Worm (Caenorhabditis elegans) whole organism, L4 larva: ENCODE data around the gene cyk-3.

Experiments used
- F10B5.3 ChIP-seq: sonication (generic microtip); optimal IDR thresholded peaks from 2 replicates; lab custom pipeline; 2016; ENCODE audit warnings: mild to moderate bottlenecking, missing genetic modification characterization, missing compliant biosample characterization
- F26F4.8 ChIP-seq: fragments of 200-800 bp; sonication (Bioruptor generic); conservative IDR thresholded peaks from 2 replicates; pipeline ENCODE4 v1.3.6; 2022; ENCODE audit warnings: missing genetic modification characterization, missing compliant biosample characterization
- F44E2.7 ChIP-seq: fragments of 200-800 bp; sonication (Bioruptor generic); IDR thresholded peaks from 2 replicates; pipeline ENCODE4 v2.1.2; 2022; ENCODE audit warnings: missing genetic modification characterization, missing compliant biosample characterization
- F49E8.2 ChIP-seq: sonication (generic microtip); optimal IDR thresholded peaks from 2 replicates; lab custom pipeline; 2016; ENCODE audit warnings: missing compliant biosample characterization, mild to moderate bottlenecking, missing genetic modification characterization, borderline replicate concordance
- T20F7.1 ChIP-seq: fragments of 200-800 bp; sonication (Bioruptor generic); optimal IDR thresholded peaks from 2 replicates; lab custom pipeline; 2018; ENCODE audit warnings: mild to moderate bottlenecking, missing genetic modification characterization, missing compliant biosample characterization
- Y5F2A.4 ChIP-seq: fragments of 200-800 bp; sonication (Bioruptor generic); optimal IDR thresholded peaks from 2 replicates; lab custom pipeline; 2018; ENCODE audit warnings: mild to moderate bottlenecking, missing genetic modification characterization, missing compliant biosample characterization
- ZK546.5 ChIP-seq, 2 experiments: sonication (generic microtip); optimal IDR thresholded peaks; 2 replicates each; lab custom pipeline; 2017; ENCODE audit warnings: missing biosample characterization in 2 of 2, missing genetic modification characterization in 2 of 2
- aha-1 ChIP-seq: fragments of 150-350 bp; peaks from one replicate; lab custom pipeline; 2014; ENCODE audit warnings: missing biosample characterization, missing genetic modification characterization
- attf-4 ChIP-seq: sonication (generic microtip); optimal IDR thresholded peaks from 3 replicates; lab custom pipeline; 2017; ENCODE audit warnings: missing biosample characterization, missing genetic modification characterization
- ceh-28 ChIP-seq: fragments of 150-350 bp; optimal IDR thresholded peaks from 2 replicates; lab custom pipeline; 2014; ENCODE audit warnings: missing biosample characterization, missing genetic modification reagents, missing genetic modification characterization
- ceh-82 ChIP-seq: sonication (generic microtip); optimal IDR thresholded peaks from 2 replicates; lab custom pipeline; 2017; ENCODE audit warnings: missing biosample characterization, missing genetic modification characterization
- daf-8 ChIP-seq: fragments of 200-800 bp; sonication (Bioruptor generic); IDR thresholded peaks from 2 replicates; pipeline ENCODE4 v1.3.6; 2022; ENCODE audit warnings: missing genetic modification characterization, missing compliant biosample characterization
- dmd-9 ChIP-seq: fragments of 200-800 bp; sonication (Bioruptor generic); IDR thresholded peaks from 2 replicates; pipeline ENCODE4 v1.3.6; 2022; ENCODE audit warnings: missing genetic modification reagents, missing genetic modification characterization, missing compliant biosample characterization
- dpl-1 ChIP-seq: fragments of 150-350 bp; optimal IDR thresholded peaks from 2 replicates; lab custom pipeline; 2014; ENCODE audit warnings: missing biosample characterization, missing genetic modification reagents, missing genetic modification characterization
- hif-1 ChIP-seq, 2 experiments: sonication (generic microtip); optimal IDR thresholded peaks; 2 replicates each; lab custom pipeline; 2016 to 2017; ENCODE audit warnings: missing compliant biosample characterization in 2 of 2, missing genetic modification characterization in 2 of 2, missing genetic modification reagents in 2 of 2, missing genotype in 2 of 2, mild to moderate bottlenecking in 1 of 2
- hlh-30 ChIP-seq: sonication (generic microtip); optimal IDR thresholded peaks from 2 replicates; lab custom pipeline; 2017; ENCODE audit warnings: antibody characterized with exemption, mild to moderate bottlenecking, missing genetic modification characterization, missing compliant biosample characterization; ENCODE audit not compliant: insufficient read depth
- hmg-1.1 ChIP-seq: fragments of 200-800 bp; sonication (Bioruptor generic); IDR thresholded peaks from 2 replicates; pipeline ENCODE4 v1.3.6; 2022; ENCODE audit warnings: missing genetic modification reagents, missing genetic modification characterization, missing compliant biosample characterization
- lim-7 ChIP-seq: fragments of 200-800 bp; sonication (Bioruptor generic); IDR thresholded peaks from 2 replicates; pipeline ENCODE4 v1.3.6; 2022; ENCODE audit warnings: missing genetic modification characterization, missing compliant biosample characterization
- lin-1 ChIP-seq: fragments of 200-800 bp; sonication (Bioruptor generic); IDR thresholded peaks from 2 replicates; pipeline ENCODE4 v1.3.6; 2022; ENCODE audit warnings: missing genetic modification reagents, missing genetic modification characterization, missing compliant biosample characterization
- lin-13 ChIP-seq: fragments of 150-350 bp; optimal IDR thresholded peaks from 2 replicates; lab custom pipeline; 2014; ENCODE audit warnings: missing biosample characterization, missing genetic modification reagents, missing genetic modification characterization
- lin-29 ChIP-seq: fragments of 200-800 bp; sonication (Bioruptor generic); IDR thresholded peaks from 2 replicates; pipeline ENCODE4 v1.3.6; 2022; ENCODE audit warnings: missing genetic modification reagents, missing genetic modification characterization, missing compliant biosample characterization
- lin-38 ChIP-seq: fragments of 200-800 bp; sonication (Bioruptor generic); IDR thresholded peaks from 2 replicates; pipeline ENCODE4 v1.3.6; 2022; ENCODE audit warnings: missing genetic modification reagents, missing genetic modification characterization, missing compliant biosample characterization
- madf-5 ChIP-seq, 2 experiments: fragments of 200-800 bp; sonication (Bioruptor generic); IDR thresholded peaks; 2 replicates each; pipeline ENCODE4 v1.3.6; 2022; ENCODE audit warnings: missing compliant biosample characterization in 2 of 2, missing genetic modification characterization in 2 of 2
- madf-9 ChIP-seq: fragments of 200-800 bp; sonication (Bioruptor generic); conservative IDR thresholded peaks from 2 replicates; pipeline ENCODE4 v1.3.6; 2022; ENCODE audit warnings: missing genetic modification reagents, missing genetic modification characterization, missing compliant biosample characterization
- mdt-29 ChIP-seq: fragments of 200-800 bp; sonication (Bioruptor generic); IDR thresholded peaks from 2 replicates; pipeline ENCODE4 v1.3.6; 2022; ENCODE audit warnings: missing genetic modification reagents, missing genetic modification characterization, missing compliant biosample characterization
- mes-2 ChIP-seq: sonication (generic microtip); optimal IDR thresholded peaks from 2 replicates; lab custom pipeline; 2016; ENCODE audit warnings: missing genotype, mild to moderate bottlenecking, missing genetic modification characterization, missing compliant biosample characterization; ENCODE audit not compliant: poor library complexity, severe bottlenecking
- mxl-3 ChIP-seq: fragments of 200-800 bp; sonication (Bioruptor generic); optimal IDR thresholded peaks from 2 replicates; lab custom pipeline; 2018; ENCODE audit warnings: mild to moderate bottlenecking, missing genetic modification characterization, missing compliant biosample characterization
- nhr-111 ChIP-seq: fragments of 200-800 bp; sonication (Bioruptor generic); optimal IDR thresholded peaks from 2 replicates; lab custom pipeline; 2018; ENCODE audit warnings: mild to moderate bottlenecking, missing genetic modification characterization, missing compliant biosample characterization
- nhr-25 ChIP-seq: sonication (generic microtip); optimal IDR thresholded peaks from 2 replicates; lab custom pipeline; 2017; ENCODE audit warnings: missing genetic modification characterization, mild to moderate bottlenecking, missing compliant biosample characterization, antibody characterized with exemption, moderate library complexity, borderline replicate concordance; ENCODE audit not compliant: insufficient read depth
- nhr-28 ChIP-seq: fragments of 150-350 bp; optimal IDR thresholded peaks from 2 replicates; lab custom pipeline; 2014; ENCODE audit warnings: missing biosample characterization, missing genetic modification characterization
- nhr-6 ChIP-seq: fragments of 150-350 bp; optimal IDR thresholded peaks from 2 replicates; lab custom pipeline; 2014; ENCODE audit warnings: missing biosample characterization, missing genetic modification characterization
- set-16 ChIP-seq: fragments of 200-800 bp; sonication (Bioruptor generic); IDR thresholded peaks from 2 replicates; pipeline ENCODE4 v1.3.6; 2022; ENCODE audit warnings: missing genetic modification reagents, missing genetic modification characterization, missing compliant biosample characterization
- snpc-1.2 ChIP-seq: fragments of 200-800 bp; sonication (Bioruptor generic); IDR thresholded peaks from 2 replicates; pipeline ENCODE4 v1.3.6; 2022; ENCODE audit warnings: missing genetic modification reagents, missing genetic modification characterization, missing compliant biosample characterization
- spr-1 ChIP-seq: sonication (generic microtip); optimal IDR thresholded peaks from 2 replicates; lab custom pipeline; 2016; ENCODE audit warnings: mild to moderate bottlenecking, missing genetic modification characterization, missing compliant biosample characterization
- unc-130 ChIP-seq: sonication (generic microtip); optimal IDR thresholded peaks from 2 replicates; lab custom pipeline; 2016; ENCODE audit warnings: missing genetic modification reagents, missing genetic modification characterization, missing compliant biosample characterization
- unc-39 ChIP-seq: sonication (generic microtip); optimal IDR thresholded peaks from 2 replicates; lab custom pipeline; 2017; ENCODE audit warnings: missing biosample characterization, missing genetic modification characterization
- vab-7 ChIP-seq: fragments of 200-800 bp; sonication (Bioruptor generic); IDR thresholded peaks from 2 replicates; pipeline ENCODE4 v1.3.6; 2022; ENCODE audit warnings: missing genetic modification reagents, missing genetic modification characterization, missing compliant biosample characterization
- zag-1 ChIP-seq: fragments of 150-350 bp; optimal IDR thresholded peaks from 2 replicates; lab custom pipeline; 2014; ENCODE audit warnings: missing biosample characterization, missing genetic modification characterization
- zip-11 ChIP-seq: fragments of 200-800 bp; sonication (Bioruptor generic); IDR thresholded peaks from 2 replicates; pipeline ENCODE4 v1.3.6; 2022; ENCODE audit warnings: missing genetic modification characterization, missing compliant biosample characterization
- zip-2 ChIP-seq: fragments of 150-350 bp; optimal IDR thresholded peaks from 2 replicates; lab custom pipeline; 2014; ENCODE audit warnings: missing biosample characterization, missing genetic modification characterization

cyk-3 gene

DNA sequence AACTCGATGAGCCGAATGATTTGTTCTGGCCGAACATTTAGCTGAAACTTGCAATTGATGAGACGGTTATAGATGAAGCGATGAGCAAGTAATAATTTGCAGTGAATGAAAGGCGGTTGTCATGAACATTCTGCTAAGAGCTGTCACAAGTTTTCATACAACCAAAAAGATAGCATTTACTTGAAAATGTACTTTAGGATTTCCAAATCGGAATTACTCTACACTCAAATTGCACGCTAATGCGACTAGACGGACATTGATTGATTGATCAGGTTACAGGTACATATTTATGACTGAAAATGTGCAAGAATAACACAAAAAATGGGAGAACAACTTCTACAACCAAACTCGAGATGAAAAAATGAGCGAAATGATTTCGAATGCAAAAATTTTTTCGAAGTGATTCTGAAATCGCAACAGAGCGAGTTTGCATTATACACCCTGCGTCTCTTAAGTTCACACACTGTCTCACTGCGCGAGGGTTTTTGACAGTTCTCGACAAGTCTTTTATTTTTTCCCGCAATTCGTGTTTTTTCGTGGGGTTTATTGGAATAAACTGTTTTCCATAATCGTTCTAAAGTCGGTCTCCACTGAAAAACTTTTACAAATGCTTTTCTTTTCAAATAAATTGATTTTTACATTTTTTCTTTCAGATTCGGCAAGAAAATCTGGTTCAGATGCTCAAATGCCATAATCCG is at the start of gene cyk-3, which contains the start of gene npp-10:
Gene cyk-3 (plus strand): TSS at position 648 of the 698 bp plus-strand sequence.
Gene npp-10 (minus strand): TSS at position 51 of the 698 bp plus-strand sequence.
- TF ChIP-seq lin-1 (GFP tag; lab: Robert Waterston, UW) (no peak), zag-1 (no peak), F49E8.2 (tag; lab: Kevin White, UChicago) (no peak), ceh-28 (tag; lab: Kevin White, UChicago) (no peak), nhr-28 (tag; lab: Kevin White, UChicago) (no peak), ceh-82 (tag; lab: Kevin White, UChicago) (no peak), lin-38 (GFP tag; lab: Robert Waterston, UW) (peak; percentile 94), nhr-111 (GFP tag; lab: Kevin White, UChicago) (no peak), madf-5 (GFP tag; IDR thresholded peaks at IDR 0.05; lab: Robert Waterston, UW) (no peak), Y5F2A.4 (no peak), nhr-6 (peak; percentile 21), lin-29 (no peak), hif-1 (tag; optimal IDR thresholded peaks at IDR 0.05; lab: Kevin White, UChicago) (no peak), aha-1 (tag; lab: Kevin White, UChicago) (peak; percentile 95), set-16 (GFP tag; lab: Robert Waterston, UW) (no peak), lim-7 (GFP tag; lab: Robert Waterston, UW) (no peak), ZK546.5 (tag; optimal IDR thresholded peaks at IDR 0.05; lab: Kevin White, UChicago) (no peak), nhr-25 (no peak), attf-4 (tag; lab: Kevin White, UChicago) (no peak), daf-8 (GFP tag; lab: Robert Waterston, UW) (no peak), madf-9 (GFP tag; lab: Robert Waterston, UW) (no peak), mxl-3 (GFP tag; lab: Kevin White, UChicago) (no peak), dpl-1 (GFP tag; lab: Kevin White, UChicago) (peak; percentile 51), zip-11 (GFP tag; lab: Robert Waterston, UW) (no peak), zip-2 (tag; lab: Kevin White, UChicago) (no peak), unc-130 (GFP tag; lab: Kevin White, UChicago) (peak; percentile 32), F10B5.3 (tag; lab: Kevin White, UChicago) (no peak), lin-13 (no peak), mes-2 (tag; lab: Kevin White, UChicago) (peak; percentile 67), hlh-30 (tag; lab: Kevin White, UChicago) (no peak), dmd-9 (GFP tag; lab: Robert Waterston, UW) (no peak), mdt-29 (GFP tag; lab: Robert Waterston, UW) (no peak), F44E2.7 (GFP tag; lab: Robert Waterston, UW) (no peak)

ce11 chrIII:5975005-5975730 is 44.8 kb upstream of the cyk-3 start, which contains the start of gene mlp-1:
mlp-1 (minus strand) TSS chrIII:5975055.
- TF ChIP-seq vab-7, result no peak
- TF ChIP-seq zag-1, result no peak
- TF ChIP-seq hmg-1.1 (GFP tag; lab: Robert Waterston, UW), result no peak
- no peak for TF ChIP-seq F26F4.8 (GFP tag; lab: Robert Waterston, UW)
- TF ChIP-seq dpl-1 (GFP tag; lab: Kevin White, UChicago), result no peak
- no peak for TF ChIP-seq unc-39
- no peak for TF ChIP-seq spr-1 (tag; lab: Kevin White, UChicago)
- TF ChIP-seq hif-1 (tag; optimal IDR thresholded peaks at IDR 0.05; lab: Kevin White, UChicago), result no peak
- no peak for TF ChIP-seq snpc-1.2 (GFP tag; lab: Robert Waterston, UW)
- TF ChIP-seq T20F7.1 (GFP tag; lab: Kevin White, UChicago), result no peak
